Worm (Caenorhabditis elegans) whole organism, late embryonic: ENCODE data around the gene kvs-3.

Source experiments
- F13H6.1 ChIP-seq: sonication (generic microtip); optimal IDR thresholded peaks from 2 replicates; lab custom pipeline; 2016; ENCODE audit warnings: missing genetic modification characterization, missing compliant biosample characterization
- K02D7.2 ChIP-seq: sonication (generic microtip); optimal IDR thresholded peaks from 2 replicates; lab custom pipeline; 2017; ENCODE audit warnings: mild to moderate bottlenecking, missing genetic modification characterization, missing compliant biosample characterization
- K09A11.1 ChIP-seq: sonication (generic microtip); optimal IDR thresholded peaks from 2 replicates; lab custom pipeline; 2017; ENCODE audit warnings: antibody characterized with exemption, mild to moderate bottlenecking, missing genetic modification characterization, missing compliant biosample characterization; ENCODE audit not compliant: insufficient read depth
- ama-1 ChIP-seq: fragments of 150-350 bp; optimal IDR thresholded peaks from 2 replicates; lab custom pipeline; 2014
- ceh-18 ChIP-seq: sonication (generic microtip); optimal IDR thresholded peaks from 2 replicates; lab custom pipeline; 2016; ENCODE audit warnings: missing genetic modification characterization, missing compliant biosample characterization
- ceh-19 ChIP-seq: fragments of 200-800 bp; sonication (Bioruptor generic); optimal IDR thresholded peaks from 2 replicates; lab custom pipeline; 2018; ENCODE audit warnings: mild to moderate bottlenecking, missing genetic modification characterization, missing compliant biosample characterization
- ceh-24 ChIP-seq: sonication (generic microtip); optimal IDR thresholded peaks from 2 replicates; lab custom pipeline; 2016; ENCODE audit warnings: mild to moderate bottlenecking, missing genetic modification characterization, missing compliant biosample characterization
- ceh-30 ChIP-seq: fragments of 150-350 bp; optimal IDR thresholded peaks from 2 replicates; lab custom pipeline; 2014; ENCODE audit warnings: missing biosample characterization, missing genetic modification characterization
- che-1 ChIP-seq: sonication (generic microtip); optimal IDR thresholded peaks from 2 replicates; lab custom pipeline; 2016; ENCODE audit warnings: mild to moderate bottlenecking, missing genetic modification characterization, missing compliant biosample characterization
- dmd-4 ChIP-seq: sonication (generic microtip); optimal IDR thresholded peaks from 2 replicates; lab custom pipeline; 2016; ENCODE audit warnings: borderline replicate concordance, missing genetic modification characterization, missing compliant biosample characterization
- dve-1 ChIP-seq: sonication (generic microtip); optimal IDR thresholded peaks from 2 replicates; lab custom pipeline; 2017; ENCODE audit warnings: antibody characterized with exemption, mild to moderate bottlenecking, missing genetic modification characterization, missing compliant biosample characterization
- elt-2 ChIP-seq: sonication (generic microtip); optimal IDR thresholded peaks from 2 replicates; lab custom pipeline; 2016; ENCODE audit warnings: missing genetic modification reagents, missing genetic modification characterization, missing compliant biosample characterization
- elt-4 ChIP-seq: sonication (generic microtip); optimal IDR thresholded peaks from 2 replicates; lab custom pipeline; 2016; ENCODE audit warnings: missing genetic modification characterization, missing compliant biosample characterization
- ets-4 ChIP-seq: sonication (generic microtip); optimal IDR thresholded peaks from 2 replicates; lab custom pipeline; 2016; ENCODE audit warnings: missing genetic modification characterization, missing compliant biosample characterization
- fkh-6 ChIP-seq: sonication (generic microtip); optimal IDR thresholded peaks from 2 replicates; lab custom pipeline; 2016; ENCODE audit warnings: missing genetic modification characterization, missing compliant biosample characterization
- gmeb-2 ChIP-seq: sonication (generic microtip); optimal IDR thresholded peaks from 2 replicates; lab custom pipeline; 2016; ENCODE audit warnings: missing genetic modification characterization, inconsistent platforms, missing compliant biosample characterization
- hlh-15 ChIP-seq: sonication (generic microtip); optimal IDR thresholded peaks from 2 replicates; lab custom pipeline; 2016; ENCODE audit warnings: missing genetic modification characterization, missing compliant biosample characterization
- hlh-8 ChIP-seq: sonication (generic microtip); optimal IDR thresholded peaks from 2 replicates; lab custom pipeline; 2016; ENCODE audit warnings: missing genotype, missing genetic modification characterization, missing compliant biosample characterization
- lim-6 ChIP-seq: sonication (generic microtip); optimal IDR thresholded peaks from 2 replicates; lab custom pipeline; 2016; ENCODE audit warnings: missing genetic modification characterization, missing compliant biosample characterization
- lin-11 ChIP-seq: fragments of 200-800 bp; sonication (Bioruptor generic); optimal IDR thresholded peaks from 2 replicates; lab custom pipeline; 2018; ENCODE audit warnings: mild to moderate bottlenecking, missing genetic modification characterization, missing compliant biosample characterization
- madf-2 ChIP-seq: sonication (generic microtip); optimal IDR thresholded peaks from 2 replicates; lab custom pipeline; 2017; ENCODE audit warnings: missing genetic modification characterization, missing compliant biosample characterization
- mec-3 ChIP-seq: sonication (generic microtip); optimal IDR thresholded peaks from 2 replicates; lab custom pipeline; 2016; ENCODE audit warnings: borderline replicate concordance, missing genetic modification characterization, missing compliant biosample characterization
- nhr-11 ChIP-seq: fragments of 150-350 bp; optimal IDR thresholded peaks from 2 replicates; lab custom pipeline; 2014; ENCODE audit warnings: missing biosample characterization, missing genetic modification characterization
- pag-3 ChIP-seq: sonication (generic microtip); optimal IDR thresholded peaks from 2 replicates; lab custom pipeline; 2016; ENCODE audit warnings: missing compliant biosample characterization, missing genetic modification characterization, borderline replicate concordance
- pat-9 ChIP-seq: fragments of 200-800 bp; sonication (Bioruptor generic); optimal IDR thresholded peaks from 2 replicates; lab custom pipeline; 2018; ENCODE audit warnings: mild to moderate bottlenecking, missing genetic modification characterization, moderate library complexity, missing compliant biosample characterization
- pax-1 ChIP-seq: fragments of 150-350 bp; optimal IDR thresholded peaks from 2 replicates; lab custom pipeline; 2014; ENCODE audit warnings: missing biosample characterization, missing genetic modification characterization
- pqm-1 ChIP-seq: sonication (generic microtip); optimal IDR thresholded peaks from 2 replicates; lab custom pipeline; 2016; ENCODE audit warnings: missing genetic modification characterization, missing compliant biosample characterization
- pros-1 ChIP-seq: fragments of 150-350 bp; optimal IDR thresholded peaks from 2 replicates; lab custom pipeline; 2014; ENCODE audit warnings: missing biosample characterization, missing genetic modification reagents, missing genetic modification characterization
- ref-2 ChIP-seq: sonication (generic microtip); optimal IDR thresholded peaks from 2 replicates; lab custom pipeline; 2016; ENCODE audit warnings: missing genetic modification characterization, missing compliant biosample characterization
- sdc-2 ChIP-seq: sonication (generic microtip); optimal IDR thresholded peaks from 2 replicates; lab custom pipeline; 2016; ENCODE audit warnings: missing genotype, missing genetic modification characterization, missing compliant biosample characterization
- sox-2 ChIP-seq: fragments of 200-800 bp; sonication (Bioruptor generic); IDR thresholded peaks from 2 replicates; pipeline ENCODE4 v1.3.6; 2022; ENCODE audit warnings: missing genetic modification reagents, missing genetic modification characterization, missing compliant biosample characterization
- sox-4 ChIP-seq: sonication (generic microtip); optimal IDR thresholded peaks from 2 replicates; lab custom pipeline; 2017; ENCODE audit warnings: mild to moderate bottlenecking, missing genetic modification characterization, inconsistent platforms, missing compliant biosample characterization
- ttx-3 ChIP-seq: sonication (generic microtip); optimal IDR thresholded peaks from 2 replicates; lab custom pipeline; 2016; ENCODE audit warnings: missing genetic modification reagents, missing genetic modification characterization, missing compliant biosample characterization
- unc-42 ChIP-seq: sonication (generic microtip); optimal IDR thresholded peaks from 2 replicates; lab custom pipeline; 2016; ENCODE audit warnings: missing genotype, missing genetic modification characterization, missing compliant biosample characterization
- unc-55 ChIP-seq: sonication (generic microtip); optimal IDR thresholded peaks from 2 replicates; lab custom pipeline; 2017; ENCODE audit warnings: missing biosample characterization, missing genetic modification reagents, missing genetic modification characterization
- zip-5 ChIP-seq: sonication (generic microtip); optimal IDR thresholded peaks from 2 replicates; lab custom pipeline; 2016; ENCODE audit warnings: missing genetic modification characterization, missing compliant biosample characterization

kvs-3 gene

ce11 chrV:9312377-9312776 is 5.7 kb upstream of the kvs-3 start:
- TF ChIP-seq fkh-6 (tag; lab: Kevin White, UChicago) (no peak), hlh-8 (no peak), dve-1 (no peak), dmd-4 (tag; lab: Kevin White, UChicago) (no peak), pros-1 (tag; lab: Kevin White, UChicago) (no peak), lin-11 (no peak), K09A11.1 (no peak), nhr-11 (tag; lab: Kevin White, UChicago) (no peak), ceh-24 (no peak), unc-55 (GFP tag; lab: Kevin White, UChicago) (no peak), pax-1 (tag; lab: Kevin White, UChicago) (no peak), ref-2 (tag; lab: Kevin White, UChicago) (no peak)

DNA sequence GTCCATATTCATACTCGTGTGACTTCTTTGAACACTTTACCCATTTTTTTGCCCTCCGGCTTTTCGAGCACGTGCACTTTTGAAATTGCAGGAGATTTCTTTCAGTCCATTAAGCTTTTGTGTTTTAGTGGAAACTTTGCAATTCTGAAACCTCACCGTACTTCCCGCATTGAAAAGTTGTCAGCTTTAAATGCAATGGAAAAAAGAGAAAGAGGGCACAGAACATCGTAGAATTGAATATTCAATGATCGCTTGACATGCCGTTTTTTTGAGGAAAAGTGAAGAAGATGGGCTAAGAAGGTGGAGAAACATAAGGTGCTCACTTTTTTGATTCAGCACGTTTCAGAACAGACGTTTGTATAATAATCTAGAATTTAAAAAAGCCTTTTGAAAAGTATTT is 3.7 kb upstream of the kvs-3 start:
- TF ChIP-seq gmeb-2 (tag; lab: Kevin White, UChicago), result no peak

ce11 chrV:9316970-9317369 is 1.1 kb upstream of the kvs-3 start:
- peak; percentile 39 for TF ChIP-seq unc-42 (tag; lab: Kevin White, UChicago)
- no peak for TF ChIP-seq ceh-24
- TF ChIP-seq, all 69 proteins: peak for 1

ce11 chrV:9321185-9321584 is 3.1 kb downstream of the kvs-3 start, which contains the start of gene F44A2.7:
Gene F44A2.7, plus strand, starts transcription at chrV:9321485.
- TF ChIP-seq hlh-8, result no peak
- TF ChIP-seq dmd-4 (tag; lab: Kevin White, UChicago), result no peak
- TF ChIP-seq madf-2 (tag; lab: Kevin White, UChicago), result no peak
- TF ChIP-seq elt-4 (tag; lab: Kevin White, UChicago), result no peak
- no peak for TF ChIP-seq che-1 (tag; lab: Kevin White, UChicago)
- TF ChIP-seq ets-4, result no peak
- TF ChIP-seq pros-1 (tag; lab: Kevin White, UChicago), result no peak

ce11 chrV:9322886-9323285 is 4.8 kb downstream of the kvs-3 start, which contains the start of gene tag-153:
Gene tag-153, plus strand, starts transcription at chrV:9323085.
- TF ChIP-seq unc-55 (GFP tag; lab: Kevin White, UChicago) (no peak), elt-4 (tag; lab: Kevin White, UChicago) (no peak), lim-6 (tag; lab: Kevin White, UChicago) (no peak), unc-42 (tag; lab: Kevin White, UChicago) (no peak), sox-2 (GFP tag; lab: Robert Waterston, UW) (no peak), sdc-2 (tag; lab: Kevin White, UChicago) (no peak), pat-9 (tag; lab: Kevin White, UChicago) (no peak)

- TF ChIP-seq che-1 (tag; lab: Kevin White, UChicago) (no peak), ceh-19 (GFP tag; lab: Kevin White, UChicago) (no peak), nhr-11 (tag; lab: Kevin White, UChicago) (no peak), hlh-15 (tag; lab: Kevin White, UChicago) (no peak), ceh-18 (tag; lab: Kevin White, UChicago) (no peak)
- TF ChIP-seq, all 69 proteins: peak for 0
Measured at ce11 chrV:9324167-9324566, 6.1 kb downstream of the kvs-3 start.

DNA sequence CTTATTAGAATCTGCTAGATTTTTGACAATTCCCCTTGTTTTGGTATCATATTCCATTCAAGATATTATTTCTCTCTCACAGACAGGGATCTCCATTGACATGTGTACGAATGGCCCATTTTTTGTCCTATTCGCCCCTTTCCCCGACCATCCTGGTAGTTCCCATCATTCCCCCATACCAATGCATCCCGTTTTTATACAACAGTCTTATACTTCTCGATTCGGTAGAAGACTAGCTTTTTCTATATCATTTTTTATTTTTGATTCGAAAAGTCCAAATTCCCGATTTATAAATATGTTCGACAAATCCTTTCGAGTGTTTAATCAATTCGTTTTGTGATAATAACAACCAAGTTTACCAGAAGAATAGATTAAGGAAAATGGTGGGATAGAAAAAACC is 8.8 kb downstream of the kvs-3 start:
- no peak for TF ChIP-seq ceh-30 (tag; lab: Kevin White, UChicago)
- TF ChIP-seq unc-55 (GFP tag; lab: Kevin White, UChicago), result no peak
- TF ChIP-seq lim-6 (tag; lab: Kevin White, UChicago), result no peak
- no peak for TF ChIP-seq ttx-3
- TF ChIP-seq ama-1 (lab: Kevin White, UChicago), result no peak
- no peak for TF ChIP-seq nhr-11 (tag; lab: Kevin White, UChicago)
- no peak for TF ChIP-seq pqm-1 (tag; lab: Kevin White, UChicago)
- no peak for TF ChIP-seq zip-5 (tag; lab: Kevin White, UChicago)
- TF ChIP-seq lin-11, result no peak
- no peak for TF ChIP-seq mec-3
- no peak for TF ChIP-seq F13H6.1
- no peak for TF ChIP-seq K09A11.1
- TF ChIP-seq ceh-18 (tag; lab: Kevin White, UChicago), result no peak
- no peak for TF ChIP-seq sox-4 (tag; lab: Kevin White, UChicago)
- TF ChIP-seq sdc-2 (tag; lab: Kevin White, UChicago), result no peak
- no peak for TF ChIP-seq K02D7.2 (tag; lab: Kevin White, UChicago)
- no peak for TF ChIP-seq pag-3 (tag; lab: Kevin White, UChicago)
- TF ChIP-seq hlh-15 (tag; lab: Kevin White, UChicago), result no peak
- no peak for TF ChIP-seq elt-2
